Worm (Caenorhabditis elegans): Measurements from ENCODE around the gene scvp-1.
A peak's percentile ranks its signal among the peaks of the same experiment; 100 is the strongest.

scvp-1 gene

ce11 chrV:10965501-10965900 lies 34.4 kb upstream of the scvp-1 start, which contains the start of the genes ctf-4 and eef-1G:
TSS of gene ctf-4 (minus strand) at chrV:10965539.
TSS of gene eef-1G (plus strand) at chrV:10965719.
- TF ChIP-seq M03D4.4 (tag; optimal IDR thresholded peaks at IDR 0.05) (peak; percentile 53), ztf-11 (tag; optimal IDR thresholded peaks at IDR 0.05) (no peak), lin-13 (tag; optimal IDR thresholded peaks at IDR 0.05) (peak; percentile 96), mep-1 (tag; optimal IDR thresholded peaks at IDR 0.05) (peak; percentile 98), zip-8 (tag; optimal IDR thresholded peaks at IDR 0.05) (no peak), unc-62 (GFP tag; optimal IDR thresholded peaks at IDR 0.05) (no peak), pha-4 (tag; optimal IDR thresholded peaks at IDR 0.05) (peak; percentile 97), elt-3 (tag; optimal IDR thresholded peaks at IDR 0.05) (peak; percentile 62), mls-2 (tag; optimal IDR thresholded peaks at IDR 0.05) (no peak), nhr-12 (tag; optimal IDR thresholded peaks at IDR 0.05) (no peak), hlh-1 (tag; optimal IDR thresholded peaks at IDR 0.05) (peak; percentile 81), cnd-1 (tag; optimal IDR thresholded peaks at IDR 0.05) (peak; percentile 47), nhr-237 (tag; optimal IDR thresholded peaks at IDR 0.05) (peak; percentile 94), ceh-39 (tag; optimal IDR thresholded peaks at IDR 0.05) (no peak), ceh-43 (GFP tag; optimal IDR thresholded peaks at IDR 0.05) (no peak), unc-120 (tag; optimal IDR thresholded peaks at IDR 0.05; ENCODE audit: poor library complexity, severe bottlenecking) (peak; percentile 23), drap-1 (GFP tag; optimal IDR thresholded peaks at IDR 0.05) (peak; percentile 39), elt-1 (tag; optimal IDR thresholded peaks at IDR 0.05; ENCODE audit: borderline replicate concordance, insufficient read depth) (no peak), ham-2 (GFP tag; optimal IDR thresholded peaks at IDR 0.05) (peak; percentile 20)

- TF ChIP-seq nhr-12 (tag; optimal IDR thresholded peaks at IDR 0.05) (no peak), cnd-1 (tag; optimal IDR thresholded peaks at IDR 0.05) (no peak), snpc-4 (tag; optimal IDR thresholded peaks at IDR 0.05) (no peak), nhr-76 (tag; optimal IDR thresholded peaks at IDR 0.05) (no peak), lin-32 (GFP tag; optimal IDR thresholded peaks at IDR 0.05) (no peak), ces-1 (GFP tag; optimal IDR thresholded peaks at IDR 0.05) (peak; percentile 80), unc-120 (tag; optimal IDR thresholded peaks at IDR 0.05; ENCODE audit: poor library complexity, severe bottlenecking) (peak; percentile 88), ceh-43 (GFP tag; optimal IDR thresholded peaks at IDR 0.05) (no peak), elt-1 (tag; optimal IDR thresholded peaks at IDR 0.05; ENCODE audit: borderline replicate concordance, insufficient read depth) (no peak), drap-1 (GFP tag; optimal IDR thresholded peaks at IDR 0.05) (peak; percentile 43), mls-2 (tag; optimal IDR thresholded peaks at IDR 0.05) (peak; percentile 24), nhr-28 (tag; optimal IDR thresholded peaks at IDR 0.05) (no peak), mep-1 (tag; optimal IDR thresholded peaks at IDR 0.05) (no peak), sptf-1 (tag; optimal IDR thresholded peaks at IDR 0.05) (peak; percentile 26), zip-8 (tag; optimal IDR thresholded peaks at IDR 0.05) (no peak)
Observed at ce11 chrV:10961448-10961870, 30.4 kb upstream of the scvp-1 start.

- TF ChIP-seq cnd-1 (tag; optimal IDR thresholded peaks at IDR 0.05) = no peak
- no peak for TF ChIP-seq elt-1 (tag; optimal IDR thresholded peaks at IDR 0.05; ENCODE audit: borderline replicate concordance, insufficient read depth)
- TF ChIP-seq bed-3 (GFP tag; optimal IDR thresholded peaks at IDR 0.05) = no peak
- no peak for TF ChIP-seq drap-1 (GFP tag; optimal IDR thresholded peaks at IDR 0.05)
- no peak for TF ChIP-seq nhr-2 (tag; optimal IDR thresholded peaks at IDR 0.05)
- no peak for TF ChIP-seq ztf-11 (tag; optimal IDR thresholded peaks at IDR 0.05)
- TF ChIP-seq M03D4.4 (tag; optimal IDR thresholded peaks at IDR 0.05) = no peak
- TF ChIP-seq hlh-1 (tag; optimal IDR thresholded peaks at IDR 0.05) = no peak
- no peak for TF ChIP-seq blmp-1 (tag; optimal IDR thresholded peaks at IDR 0.05)
- no peak for TF ChIP-seq lin-13 (tag; optimal IDR thresholded peaks at IDR 0.05)
Observed at ce11 chrV:10960544-10960943, 29.5 kb upstream of the scvp-1 start, which contains the start of gene vps-36. TSS of gene vps-36 (minus strand) at chrV:10960669.

- no peak for TF ChIP-seq pha-4 (tag; optimal IDR thresholded peaks at IDR 0.05)
- no peak for TF ChIP-seq unc-62 (GFP tag; optimal IDR thresholded peaks at IDR 0.05)
- no peak for TF ChIP-seq elt-3 (tag; optimal IDR thresholded peaks at IDR 0.05)
- TF ChIP-seq elt-1 (tag; optimal IDR thresholded peaks at IDR 0.05; ENCODE audit: borderline replicate concordance, insufficient read depth) = no peak
- TF ChIP-seq ces-1 (GFP tag; optimal IDR thresholded peaks at IDR 0.05) = no peak
- no peak for TF ChIP-seq flh-1 (GFP tag; optimal IDR thresholded peaks at IDR 0.05)
Observed at ce11 chrV:10958322-10958900, 27.3 kb upstream of the scvp-1 start, which contains the start of gene pigt-1. TSS of gene pigt-1 (minus strand) at chrV:10958821.
